Fruit fly (Drosophila melanogaster): Measurements from ENCODE around the gene Tdrd3.

Gene Tdrd3

dm6 chr3L:14790127-14790589, 3.6 kb downstream of the Tdrd3 start (continued):
- no peak for TF ChIP-seq kni (GFP tag; optimal IDR thresholded peaks at IDR 0.05)
- TF ChIP-seq caup (GFP tag; optimal IDR thresholded peaks at IDR 0.05; ENCODE audit: severe bottlenecking) = no peak
- peak; percentile 47; the same call in 1 of the 2 replicates for TF ChIP-seq H2.0 (GFP tag; IDR thresholded peaks at IDR 0.05)
- peak; percentile 98 for TF ChIP-seq sens (GFP tag)
- peak; percentile 61 for TF ChIP-seq esg (GFP tag; conservative IDR thresholded peaks at IDR 0.05)
- TF ChIP-seq dan (GFP tag; IDR thresholded peaks at IDR 0.05) = no peak
- no peak for TF ChIP-seq CG12071 (GFP tag; optimal IDR thresholded peaks at IDR 0.05)
- TF ChIP-seq B-H2 (GFP tag; optimal IDR thresholded peaks at IDR 0.05) = no peak
- TF ChIP-seq peb (GFP tag; IDR thresholded peaks at IDR 0.05) = peak; percentile 56; the same call in 1 of the 2 replicates
- TF ChIP-seq cad (GFP tag; optimal IDR thresholded peaks at IDR 0.05) = no peak
- TF ChIP-seq Scr (GFP tag; IDR thresholded peaks at IDR 0.05; ENCODE audit: partially characterized antibody) = peak; percentile 87
- peak; percentile 59; the same call in 1 of the 3 replicates for TF ChIP-seq CG11695 (GFP tag; IDR thresholded peaks at IDR 0.05)
- TF ChIP-seq CG12391 (tag; optimal IDR thresholded peaks at IDR 0.05) = peak; percentile 71
- TF ChIP-seq chm (GFP tag; IDR thresholded peaks at IDR 0.05) = peak; percentile 61
- peak; percentile 88 for TF ChIP-seq Camta (GFP tag; optimal IDR thresholded peaks at IDR 0.05)
- peak; percentile 96 for TF ChIP-seq CG10267 (tag; optimal IDR thresholded peaks at IDR 0.05)
- peak; percentile 56 for TF ChIP-seq luna (GFP tag; optimal IDR thresholded peaks at IDR 0.05)
- peak; percentile 85 for TF ChIP-seq maf-S (GFP tag; optimal IDR thresholded peaks at IDR 0.05)
- no peak for TF ChIP-seq Jarid2 (GFP tag; optimal IDR thresholded peaks at IDR 0.05)
- 0 out of 3 replicates have a peak, but pooled peaks have one; percentile 10 for TF ChIP-seq gce (GFP tag; IDR thresholded peaks at IDR 0.05)
- no peak for TF ChIP-seq D (optimal IDR thresholded peaks at IDR 0.05)
- TF ChIP-seq D (GFP tag; optimal IDR thresholded peaks at IDR 0.05) = peak; percentile 26
- TF ChIP-seq gcm2 (GFP tag; optimal IDR thresholded peaks at IDR 0.05) = peak; percentile 47
- TF ChIP-seq Hey (tag; optimal IDR thresholded peaks at IDR 0.05) = no peak
- peak; percentile 82 for TF ChIP-seq CHES-1-like (GFP tag; optimal IDR thresholded peaks at IDR 0.05)
- peak; percentile 80 for TF ChIP-seq eyg (GFP tag; optimal IDR thresholded peaks at IDR 0.05)
- no peak for TF ChIP-seq odd (GFP tag; optimal IDR thresholded peaks at IDR 0.05)
- TF ChIP-seq CG12104 (GFP tag; optimal IDR thresholded peaks at IDR 0.05) = peak; percentile 68
- TF ChIP-seq CG31365 (tag; optimal IDR thresholded peaks at IDR 0.05) = peak; percentile 0
- no peak for TF ChIP-seq nau (GFP tag; optimal IDR thresholded peaks at IDR 0.05)
- TF ChIP-seq sug (tag; optimal IDR thresholded peaks at IDR 0.05) = no peak
- TF ChIP-seq Aef1 (GFP tag; IDR thresholded peaks at IDR 0.05) = peak; percentile 61
- TF ChIP-seq CG9215 (GFP tag; IDR thresholded peaks at IDR 0.05) = peak; percentile 82
- peak; percentile 83 for TF ChIP-seq CG12659 (GFP tag; optimal IDR thresholded peaks at IDR 0.05)
- TF ChIP-seq Adf1 (GFP tag; IDR thresholded peaks at IDR 0.05) = peak; percentile 43
- no peak; the same call in 1 of the 2 replicates for TF ChIP-seq E2f2 (GFP tag; IDR thresholded peaks at IDR 0.05)
- no peak for TF ChIP-seq usp (GFP tag; optimal IDR thresholded peaks at IDR 0.05)
- TF ChIP-seq Gsc (GFP tag; IDR thresholded peaks at IDR 0.05) = no peak
- no peak for TF ChIP-seq oc (tag; optimal IDR thresholded peaks at IDR 0.05)
- TF ChIP-seq Dref (GFP tag; IDR thresholded peaks at IDR 0.05) = peak; percentile 54
- peak; percentile 90 for TF ChIP-seq Dad (GFP tag; optimal IDR thresholded peaks at IDR 0.05)
- peak; percentile 18 for TF ChIP-seq fd102C (GFP tag; optimal IDR thresholded peaks at IDR 0.05)
- TF ChIP-seq tup (GFP tag; optimal IDR thresholded peaks at IDR 0.05) = peak; percentile 72
- peak; percentile 53 for TF ChIP-seq sima (GFP tag; optimal IDR thresholded peaks at IDR 0.05)
- TF ChIP-seq CG15514 (GFP tag; optimal IDR thresholded peaks at IDR 0.05) = peak; percentile 75
- peak; percentile 62 for TF ChIP-seq CG12744 (GFP tag; optimal IDR thresholded peaks at IDR 0.05)
- TF ChIP-seq H15 (GFP tag; IDR thresholded peaks at IDR 0.05) = peak; percentile 75; the same call in 1 of the 3 replicates
- peak; percentile 58 for TF ChIP-seq stc (GFP tag; IDR thresholded peaks at IDR 0.05)
- peak; percentile 57; the same call in 1 of the 2 replicates for TF ChIP-seq CG10959 (GFP tag; IDR thresholded peaks at IDR 0.05)
- TF ChIP-seq HHEX (GFP tag; optimal IDR thresholded peaks at IDR 0.05) = peak; percentile 77
- TF ChIP-seq Oaz (GFP tag; IDR thresholded peaks at IDR 0.05) = no peak
